Fruit fly (Drosophila melanogaster): ENCODE data around the gene CRMP.

DNA sequence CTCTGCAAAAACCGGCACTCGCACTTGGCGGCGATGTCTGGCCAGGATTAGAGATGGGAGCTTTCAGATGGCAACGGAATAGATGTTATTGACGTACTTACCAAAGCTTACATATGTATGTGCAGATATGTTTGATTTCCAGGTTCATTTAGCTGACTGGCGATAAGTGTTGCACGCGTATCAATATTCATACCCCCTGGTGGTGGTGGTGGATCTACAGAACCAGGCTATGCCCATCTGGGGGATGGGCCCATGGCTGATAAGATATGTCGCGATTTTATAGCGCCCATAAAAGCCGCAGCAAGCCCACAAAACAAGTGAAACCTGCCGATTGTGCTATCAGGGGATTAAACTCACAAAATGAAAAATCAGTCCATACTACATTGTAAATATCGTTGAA is 848 bp downstream of the CRMP start:
- TF ChIP-seq CG33017 (tag; optimal IDR thresholded peaks at IDR 0.05) (no peak), kay (GFP tag; ENCODE audit: borderline replicate concordance) (no peak), cic (GFP tag; optimal IDR thresholded peaks at IDR 0.05) (peak; percentile 45), Hr96 (GFP tag; optimal IDR thresholded peaks at IDR 0.05) (no peak)

All from whole organism, adult.